Worm (Caenorhabditis elegans) whole organism, L4 larva: Measurements from ENCODE around the gene sre-26.

Experiments
- F10B5.3 ChIP-seq: sonication (generic microtip); optimal IDR thresholded peaks from 2 replicates; lab custom pipeline; 2016; ENCODE audit warnings: mild to moderate bottlenecking, missing genetic modification characterization, missing compliant biosample characterization
- F44E2.7 ChIP-seq: fragments of 200-800 bp; sonication (Bioruptor generic); IDR thresholded peaks from 2 replicates; pipeline ENCODE4 v2.1.2; 2022; ENCODE audit warnings: missing genetic modification characterization, missing compliant biosample characterization
- T20F7.1 ChIP-seq: fragments of 200-800 bp; sonication (Bioruptor generic); optimal IDR thresholded peaks from 2 replicates; lab custom pipeline; 2018; ENCODE audit warnings: mild to moderate bottlenecking, missing genetic modification characterization, missing compliant biosample characterization
- T26A8.4 ChIP-seq: fragments of 200-800 bp; sonication (Bioruptor generic); IDR thresholded peaks from 2 replicates; pipeline ENCODE4 v1.3.6; 2022; ENCODE audit warnings: missing genetic modification characterization, missing compliant biosample characterization
- Y105C5A.15 ChIP-seq: fragments of 200-800 bp; sonication (Bioruptor generic); IDR thresholded peaks from 2 replicates; pipeline ENCODE4 v1.3.6; 2022; ENCODE audit warnings: missing genetic modification characterization, missing compliant biosample characterization
- ZK337.2 ChIP-seq: fragments of 200-800 bp; sonication (Bioruptor generic); IDR thresholded peaks from 2 replicates; pipeline ENCODE4 v1.3.6; 2022; ENCODE audit warnings: missing genetic modification reagents, missing genetic modification characterization, missing compliant biosample characterization
- aha-1 ChIP-seq: fragments of 150-350 bp; peaks from one replicate; lab custom pipeline; 2014; ENCODE audit warnings: missing biosample characterization, missing genetic modification characterization
- arid-1 ChIP-seq: fragments of 200-800 bp; sonication (Bioruptor generic); conservative IDR thresholded peaks from 2 replicates; pipeline ENCODE4 v1.3.6; 2022; ENCODE audit warnings: missing genetic modification reagents, missing genetic modification characterization, missing compliant biosample characterization
- attf-4 ChIP-seq: sonication (generic microtip); optimal IDR thresholded peaks from 3 replicates; lab custom pipeline; 2017; ENCODE audit warnings: missing biosample characterization, missing genetic modification characterization
- ceh-44 ChIP-seq: fragments of 200-800 bp; sonication (Bioruptor generic); IDR thresholded peaks from 2 replicates; pipeline ENCODE4 v1.3.6; 2022; ENCODE audit warnings: missing genetic modification reagents, missing genetic modification characterization, missing compliant biosample characterization
- cey-2 ChIP-seq: sonication (generic microtip); optimal IDR thresholded peaks from 3 replicates; lab custom pipeline; 2017; ENCODE audit warnings: missing genetic modification characterization, mild to moderate bottlenecking, missing compliant biosample characterization, antibody characterized with exemption, borderline replicate concordance; ENCODE audit not compliant: insufficient read depth
- ctbp-1 ChIP-seq: fragments of 200-800 bp; sonication (Bioruptor generic); IDR thresholded peaks from 2 replicates; pipeline ENCODE4 v1.3.6; 2022; ENCODE audit warnings: missing genetic modification reagents, missing genetic modification characterization, missing compliant biosample characterization
- daf-16 ChIP-seq, 3 experiments: sonication (generic microtip); optimal IDR thresholded peaks; 2 replicates each; lab custom pipeline; 2016 to 2017; ENCODE audit warnings: missing genetic modification characterization in 3 of 3, missing genetic modification reagents in 3 of 3, mild to moderate bottlenecking in 2 of 3, missing compliant biosample characterization in 2 of 3, missing biosample characterization in 1 of 3, moderate library complexity in 1 of 3
- dmd-6 ChIP-seq: fragments of 200-800 bp; sonication (Bioruptor generic); IDR thresholded peaks from 2 replicates; pipeline ENCODE4 v1.3.6; 2022; ENCODE audit warnings: missing genetic modification reagents, missing genetic modification characterization, missing compliant biosample characterization
- dve-1 ChIP-seq: sonication (generic microtip); optimal IDR thresholded peaks from 2 replicates; lab custom pipeline; 2017; ENCODE audit warnings: antibody characterized with exemption, mild to moderate bottlenecking, missing genetic modification characterization, missing compliant biosample characterization; ENCODE audit not compliant: insufficient read depth
- fkh-10 ChIP-seq: fragments of 150-350 bp; optimal IDR thresholded peaks from 2 replicates; lab custom pipeline; 2014; ENCODE audit warnings: missing biosample characterization, missing genetic modification reagents, missing genetic modification characterization
- hlh-11 ChIP-seq: fragments of 200-800 bp; sonication (Bioruptor generic); optimal IDR thresholded peaks from 2 replicates; lab custom pipeline; 2018; ENCODE audit warnings: mild to moderate bottlenecking, missing genetic modification characterization, missing compliant biosample characterization
- lim-7 ChIP-seq: fragments of 200-800 bp; sonication (Bioruptor generic); IDR thresholded peaks from 2 replicates; pipeline ENCODE4 v1.3.6; 2022; ENCODE audit warnings: missing genetic modification characterization, missing compliant biosample characterization
- lin-38 ChIP-seq: fragments of 200-800 bp; sonication (Bioruptor generic); IDR thresholded peaks from 2 replicates; pipeline ENCODE4 v1.3.6; 2022; ENCODE audit warnings: missing genetic modification reagents, missing genetic modification characterization, missing compliant biosample characterization
- lin-39 ChIP-seq: fragments of 150-350 bp; optimal IDR thresholded peaks from 2 replicates; lab custom pipeline; 2014; ENCODE audit warnings: missing biosample characterization, missing genetic modification reagents, missing genetic modification characterization
- lsy-2 ChIP-seq, 2 experiments: fragments of 150-350 bp in 1 of 2; sonication (generic microtip) in 1 of 2; optimal IDR thresholded peaks; 2 replicates each; lab custom pipeline; 2014 to 2017; ENCODE audit warnings: missing biosample characterization in 2 of 2, missing genetic modification characterization in 2 of 2
- mdl-1 ChIP-seq, 2 experiments: fragments of 150-350 bp in 1 of 2; sonication (generic microtip) in 1 of 2; optimal IDR thresholded peaks; 2 replicates each; lab custom pipeline; 2014 to 2017; ENCODE audit warnings: missing biosample characterization in 2 of 2, missing genetic modification characterization in 2 of 2
- mep-1 ChIP-seq: fragments of 150-350 bp; sonication (generic microtip); optimal IDR thresholded peaks from 3 replicates; lab custom pipeline; 2014; ENCODE audit warnings: missing biosample characterization, missing genetic modification characterization
- mes-2 ChIP-seq: sonication (generic microtip); optimal IDR thresholded peaks from 2 replicates; lab custom pipeline; 2016; ENCODE audit warnings: missing genotype, mild to moderate bottlenecking, missing genetic modification characterization, missing compliant biosample characterization; ENCODE audit not compliant: poor library complexity, severe bottlenecking
- mxl-3 ChIP-seq: fragments of 200-800 bp; sonication (Bioruptor generic); optimal IDR thresholded peaks from 2 replicates; lab custom pipeline; 2018; ENCODE audit warnings: mild to moderate bottlenecking, missing genetic modification characterization, missing compliant biosample characterization
- nhr-102 ChIP-seq: sonication (generic microtip); optimal IDR thresholded peaks from 2 replicates; lab custom pipeline; 2016; ENCODE audit warnings: mild to moderate bottlenecking, missing genetic modification characterization, moderate library complexity, missing compliant biosample characterization
- nhr-11 ChIP-seq: fragments of 150-350 bp; optimal IDR thresholded peaks from 2 replicates; lab custom pipeline; 2014; ENCODE audit warnings: missing biosample characterization, missing genetic modification characterization
- nhr-25 ChIP-seq: sonication (generic microtip); optimal IDR thresholded peaks from 2 replicates; lab custom pipeline; 2017; ENCODE audit warnings: missing genetic modification characterization, mild to moderate bottlenecking, missing compliant biosample characterization, antibody characterized with exemption, moderate library complexity, borderline replicate concordance; ENCODE audit not compliant: insufficient read depth
- nhr-28 ChIP-seq: fragments of 150-350 bp; optimal IDR thresholded peaks from 2 replicates; lab custom pipeline; 2014; ENCODE audit warnings: missing biosample characterization, missing genetic modification characterization
- nhr-6 ChIP-seq: fragments of 150-350 bp; optimal IDR thresholded peaks from 2 replicates; lab custom pipeline; 2014; ENCODE audit warnings: missing biosample characterization, missing genetic modification characterization
- nhr-77 ChIP-seq: fragments of 150-350 bp; optimal IDR thresholded peaks from 2 replicates; lab custom pipeline; 2014; ENCODE audit warnings: missing biosample characterization, missing genetic modification characterization
- pha-4 ChIP-seq, 2 experiments: fragments of 150-350 bp in 1 of 2; fragments of 200-800 bp in 1 of 2; sonication (Bioruptor generic) in 1 of 2; IDR thresholded peaks in 1 of 2; optimal IDR thresholded peaks in 1 of 2; 2 replicates each; pipeline versions ENCODE4 v1.3.6 to Lab custom; 2014 to 2022; ENCODE audit warnings: missing genetic modification characterization in 2 of 2, missing genetic modification reagents in 2 of 2, missing biosample characterization in 1 of 2, missing compliant biosample characterization in 1 of 2
- php-3 ChIP-seq: fragments of 200-800 bp; sonication (Bioruptor generic); IDR thresholded peaks from 2 replicates; pipeline ENCODE4 v1.3.6; 2022; ENCODE audit warnings: missing genetic modification reagents, missing genetic modification characterization, missing compliant biosample characterization
- pqm-1 ChIP-seq: sonication (generic microtip); optimal IDR thresholded peaks from 2 replicates; lab custom pipeline; 2017; ENCODE audit warnings: missing biosample characterization, missing genetic modification characterization
- sdz-12 ChIP-seq: fragments of 200-800 bp; sonication (Bioruptor generic); optimal IDR thresholded peaks from 2 replicates; lab custom pipeline; 2018; ENCODE audit warnings: mild to moderate bottlenecking, missing genetic modification characterization, missing compliant biosample characterization
- set-16 ChIP-seq: fragments of 200-800 bp; sonication (Bioruptor generic); IDR thresholded peaks from 2 replicates; pipeline ENCODE4 v1.3.6; 2022; ENCODE audit warnings: missing genetic modification reagents, missing genetic modification characterization, missing compliant biosample characterization
- snpc-4 ChIP-seq: fragments of 150-350 bp; optimal IDR thresholded peaks from 2 replicates; lab custom pipeline; 2014; ENCODE audit warnings: missing biosample characterization, missing genetic modification characterization
- tra-1 ChIP-seq: fragments of 200-800 bp; sonication (Bioruptor generic); IDR thresholded peaks from 2 replicates; pipeline ENCODE4 v1.3.6; 2022; ENCODE audit warnings: missing genetic modification reagents, missing genetic modification characterization, missing compliant biosample characterization
- unc-39 ChIP-seq: sonication (generic microtip); optimal IDR thresholded peaks from 2 replicates; lab custom pipeline; 2017; ENCODE audit warnings: missing biosample characterization, missing genetic modification characterization
- unc-62 ChIP-seq, 3 experiments: fragments of 150-350 bp in 1 of 3; sonication (generic microtip); optimal IDR thresholded peaks in 2 of 3; peaks in 1 of 3; 1 replicate in 1 of 3; 2 replicates in 2 of 3; lab custom pipeline; 2014 to 2017; ENCODE audit warnings: missing biosample characterization in 3 of 3, missing genetic modification characterization in 3 of 3, missing genetic modification reagents in 3 of 3, missing genotype in 1 of 3
- zfp-3 ChIP-seq: fragments of 200-800 bp; sonication (Bioruptor generic); conservative IDR thresholded peaks from 2 replicates; pipeline ENCODE4 v1.3.6; 2022; ENCODE audit warnings: missing genetic modification reagents, missing genetic modification characterization, missing compliant biosample characterization

sre-26 gene

DNA sequence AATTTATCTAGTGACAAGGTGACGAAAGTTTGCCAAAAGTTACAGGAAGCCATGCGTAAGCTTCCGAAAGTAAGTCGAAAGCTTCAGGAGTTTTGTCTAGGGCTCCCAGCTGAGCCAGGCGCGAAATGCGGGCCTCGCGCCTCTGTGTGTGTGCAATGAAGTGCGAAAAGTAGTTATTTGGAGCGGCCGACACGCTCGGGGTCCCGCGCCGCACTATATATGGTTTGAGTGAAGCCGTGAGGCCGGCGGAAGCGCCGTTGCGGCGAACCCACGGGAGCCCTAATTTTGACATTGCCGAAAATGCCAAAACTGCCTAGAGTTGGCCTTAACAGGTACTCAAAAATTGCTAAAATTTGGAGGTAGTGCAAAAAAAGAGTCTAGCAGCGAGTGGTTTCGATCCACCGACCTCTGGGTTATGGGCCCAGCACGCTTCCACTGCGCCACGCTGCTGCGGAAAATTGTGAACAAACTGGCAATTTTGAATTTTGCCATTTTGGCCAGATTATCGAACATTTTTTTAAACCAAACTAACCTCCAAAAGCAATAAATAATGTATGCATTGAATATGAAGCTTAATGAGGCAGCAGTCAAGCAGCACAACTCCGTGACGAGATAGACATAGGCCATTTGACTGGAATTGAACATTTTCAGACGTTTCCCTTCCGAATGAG is 15.0 kb upstream of the sre-26 start (continued):
- TF ChIP-seq F10B5.3 (tag; lab: Kevin White, UChicago) (no peak), snpc-4 (tag; lab: Kevin White, UChicago) (no peak), attf-4 (tag; lab: Kevin White, UChicago) (no peak), ZK337.2 (GFP tag; lab: Robert Waterston, UW) (no peak), zfp-3 (no peak), T26A8.4 (GFP tag; lab: Robert Waterston, UW) (no peak), fkh-10 (GFP tag; lab: Kevin White, UChicago) (no peak), ctbp-1 (no peak), unc-62 (GFP tag; optimal IDR thresholded peaks at IDR 0.05 in 1 of 2; lab: Kevin White, UChicago) (no peak), unc-62 (tag; optimal IDR thresholded peaks at IDR 0.05; lab: Kevin White, UChicago) (no peak), sdz-12 (GFP tag; lab: Kevin White, UChicago) (no peak), arid-1 (GFP tag; lab: Robert Waterston, UW) (no peak), aha-1 (tag; lab: Kevin White, UChicago) (no peak), mdl-1 (tag; optimal IDR thresholded peaks at IDR 0.05; lab: Kevin White, UChicago) (no peak), lim-7 (peak; percentile 63; the same call in 1 of the 2 replicates), T20F7.1 (GFP tag; lab: Kevin White, UChicago) (no peak), Y105C5A.15 (GFP tag; lab: Robert Waterston, UW) (no peak), nhr-28 (no peak), lin-38 (GFP tag; lab: Robert Waterston, UW) (no peak), php-3 (no peak), lin-39 (tag; lab: Kevin White, UChicago) (no peak), set-16 (peak; percentile 62), F44E2.7 (GFP tag; lab: Robert Waterston, UW) (no peak), unc-39 (tag; lab: Kevin White, UChicago) (no peak), mxl-3 (GFP tag; lab: Kevin White, UChicago) (no peak)

DNA sequence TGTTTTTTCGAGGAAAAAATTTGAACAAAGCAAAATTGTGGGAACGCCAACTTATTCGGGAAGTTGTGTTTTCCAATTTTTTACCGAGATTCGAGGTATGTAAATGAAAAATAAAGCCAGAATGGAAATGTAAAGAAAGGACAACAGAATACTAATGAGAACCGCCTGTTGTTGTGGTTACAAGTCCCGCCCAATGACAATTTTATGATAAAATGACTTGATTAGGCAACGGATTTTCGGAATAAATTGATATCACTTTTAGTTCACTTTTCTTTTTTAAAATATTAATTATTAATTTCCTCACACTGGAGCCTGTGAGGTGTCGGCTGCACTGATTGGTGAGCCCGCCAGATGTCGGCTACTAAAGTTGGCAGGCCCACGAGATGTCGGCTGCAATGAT is 12.0 kb upstream of the sre-26 start, which contains the start of gene dct-12:
dct-12 (minus strand) TSS at position 101 of the 400 bp plus-strand sequence.
- TF ChIP-seq fkh-10 (GFP tag; lab: Kevin White, UChicago), result no peak
- no peak for TF ChIP-seq tra-1 (GFP tag; lab: Robert Waterston, UW)
- no peak for TF ChIP-seq nhr-25
- TF ChIP-seq unc-62 (GFP tag; optimal IDR thresholded peaks at IDR 0.05 in 1 of 2; lab: Kevin White, UChicago), result peak in 1 of 2 experiments; percentile 70
- TF ChIP-seq unc-62 (tag; optimal IDR thresholded peaks at IDR 0.05; lab: Kevin White, UChicago), result no peak
- TF ChIP-seq lsy-2 (tag; optimal IDR thresholded peaks at IDR 0.05; lab: Kevin White, UChicago), result no peak
- no peak for TF ChIP-seq attf-4 (tag; lab: Kevin White, UChicago)
- TF ChIP-seq ceh-44 (GFP tag; lab: Robert Waterston, UW), result no peak
- TF ChIP-seq, all 104 proteins: peak for 1

DNA sequence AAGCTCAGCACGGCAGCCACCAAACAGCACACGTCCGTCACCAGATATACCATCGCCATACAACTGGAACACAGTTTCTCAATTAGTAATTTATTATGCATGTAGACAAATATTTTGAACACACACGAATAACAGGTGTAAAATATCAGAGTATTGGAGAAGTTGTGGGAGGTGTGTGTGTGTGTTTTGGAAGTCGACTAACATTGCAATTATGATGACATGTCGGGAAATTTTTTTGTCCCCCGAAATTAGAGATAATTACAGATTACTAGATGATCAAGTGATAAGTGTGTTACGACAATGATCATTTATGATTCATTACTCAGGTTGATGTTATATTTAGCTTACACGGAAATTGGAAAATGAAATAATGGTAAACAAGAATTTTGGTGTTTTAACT is 9.4 kb upstream of the sre-26 start, which contains the start of gene Y57A10C.8:
Y57A10C.8 (minus strand) TSS at position 101 of the 400 bp plus-strand sequence.
- no peak for TF ChIP-seq nhr-11
- TF ChIP-seq set-16, result no peak
- TF ChIP-seq unc-62 (GFP tag; optimal IDR thresholded peaks at IDR 0.05 in 1 of 2; lab: Kevin White, UChicago), result peak in 1 of 2 experiments; percentile 8
- TF ChIP-seq unc-62 (tag; optimal IDR thresholded peaks at IDR 0.05; lab: Kevin White, UChicago), result no peak

DNA sequence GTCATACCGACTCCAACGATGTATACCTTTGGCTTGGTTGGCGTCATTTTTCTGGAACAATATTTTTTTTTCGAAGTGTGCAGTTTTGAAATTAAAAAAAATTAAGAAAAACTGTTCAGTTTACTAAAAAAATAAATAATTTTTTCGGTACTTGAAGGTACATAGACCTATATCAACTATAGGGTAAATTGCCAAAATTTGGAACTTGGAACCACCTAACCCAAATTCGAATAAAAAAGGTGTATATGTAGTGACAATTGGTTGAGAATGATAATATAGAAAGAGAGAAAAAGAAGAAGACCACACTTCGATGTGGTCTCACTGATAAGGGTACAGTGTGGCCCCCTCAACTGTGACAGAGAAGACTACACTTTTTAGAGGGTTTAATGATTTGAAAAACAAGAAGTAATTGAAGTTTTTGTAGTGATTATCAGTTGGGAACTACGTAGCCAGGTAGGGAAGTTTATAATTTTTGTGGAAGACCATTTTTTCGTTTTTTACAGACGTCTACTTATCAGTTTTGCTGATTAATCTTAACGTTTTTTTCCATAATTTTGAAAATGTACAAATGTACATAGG is 5.3 kb upstream of the sre-26 start, which contains the start of gene daf-22:
daf-22 (minus strand) TSS at position 51 of the 579 bp plus-strand sequence.
- TF ChIP-seq nhr-6 (tag; lab: Kevin White, UChicago), result peak; percentile 36
- TF ChIP-seq cey-2, result peak; percentile 40
- peak; percentile 6 for TF ChIP-seq nhr-102 (tag; lab: Kevin White, UChicago)
- TF ChIP-seq hlh-11 (tag; lab: Kevin White, UChicago), result peak; percentile 70
- TF ChIP-seq dve-1 (tag; lab: Kevin White, UChicago), result peak; percentile 93
- peak in 1 of 2 experiments; percentile 40 for TF ChIP-seq lsy-2 (tag; optimal IDR thresholded peaks at IDR 0.05; lab: Kevin White, UChicago)
- TF ChIP-seq nhr-77 (tag; lab: Kevin White, UChicago), result peak; percentile 72
- no peak for TF ChIP-seq set-16
- TF ChIP-seq mep-1 (tag; lab: Kevin White, UChicago), result peak; percentile 53
- peak; percentile 76 for TF ChIP-seq pqm-1 (tag; lab: Kevin White, UChicago)
- no peak for TF ChIP-seq pha-4 (GFP tag; IDR thresholded peaks at IDR 0.05; lab: Robert Waterston, UW)
- TF ChIP-seq pha-4 (tag; optimal IDR thresholded peaks at IDR 0.05; lab: Kevin White, UChicago), result no peak
- TF ChIP-seq dmd-6, result peak; percentile 74
- TF ChIP-seq nhr-28, result peak; percentile 100
- no peak for TF ChIP-seq daf-16 (GFP tag; optimal IDR thresholded peaks at IDR 0.05; lab: Kevin White, UChicago)
- peak; percentile 75 for TF ChIP-seq daf-16 (tag; optimal IDR thresholded peaks at IDR 0.05; lab: Kevin White, UChicago)
- no peak for TF ChIP-seq ZK337.2 (GFP tag; lab: Robert Waterston, UW)
- TF ChIP-seq mes-2 (tag; lab: Kevin White, UChicago), result peak; percentile 45
